Worm (Caenorhabditis elegans) whole organism, young adult: ENCODE data around the gene T28C6.11.

Source experiments
- B0261.1 ChIP-seq: sonication (generic microtip); optimal IDR thresholded peaks from 2 replicates; lab custom pipeline; 2016; ENCODE audit warnings: mild to moderate bottlenecking, missing genetic modification characterization, moderate library complexity, missing compliant biosample characterization
- K11D2.4 ChIP-seq: fragments of 200-800 bp; sonication (Bioruptor generic); IDR thresholded peaks from 2 replicates; pipeline ENCODE4 v1.3.6; 2022; ENCODE audit warnings: missing genetic modification reagents, missing genetic modification characterization, missing compliant biosample characterization
- Y53F4B.3 ChIP-seq: fragments of 200-800 bp; sonication (Bioruptor generic); IDR thresholded peaks from 2 replicates; pipeline ENCODE4 v1.3.6; 2022; ENCODE audit warnings: missing genetic modification reagents, missing genetic modification characterization, missing compliant biosample characterization
- Y53G8AR.9 ChIP-seq: fragments of 200-800 bp; sonication (Bioruptor generic); conservative IDR thresholded peaks from 2 replicates; pipeline ENCODE4 v1.3.6; 2022; ENCODE audit warnings: missing genetic modification reagents, missing genetic modification characterization, missing compliant biosample characterization
- Y95B8A.8 ChIP-seq: fragments of 200-800 bp; sonication (Bioruptor generic); IDR thresholded peaks from 2 replicates; pipeline ENCODE4 v1.3.6; 2022; ENCODE audit warnings: missing genetic modification reagents, missing genetic modification characterization, missing compliant biosample characterization
- ama-1 ChIP-seq, 3 experiments: fragments of 150-350 bp in 1 of 3; sonication (generic microtip) in 2 of 3; optimal IDR thresholded peaks; 2 replicates each; lab custom pipeline; 2014 to 2018; ENCODE audit warnings: missing biosample characterization in 2 of 3, missing genetic modification characterization in 2 of 3, missing genetic modification reagents in 2 of 3
- aptf-3 ChIP-seq: fragments of 200-800 bp; sonication (Bioruptor generic); IDR thresholded peaks from 2 replicates; pipeline ENCODE4 v1.3.6; 2022; ENCODE audit warnings: missing genetic modification characterization, missing compliant biosample characterization
- athp-1 ChIP-seq: sonication (generic microtip); optimal IDR thresholded peaks from 2 replicates; lab custom pipeline; 2017; ENCODE audit warnings: mild to moderate bottlenecking, missing genetic modification characterization, missing compliant biosample characterization
- attf-5 ChIP-seq: fragments of 200-800 bp; sonication (Bioruptor generic); optimal IDR thresholded peaks from 2 replicates; lab custom pipeline; 2018; ENCODE audit warnings: mild to moderate bottlenecking, missing genetic modification characterization, missing compliant biosample characterization
- attf-6 ChIP-seq: fragments of 200-800 bp; sonication (Bioruptor generic); IDR thresholded peaks from 2 replicates; pipeline ENCODE4 v1.3.6; 2022; ENCODE audit warnings: missing genetic modification reagents, missing genetic modification characterization, missing compliant biosample characterization
- bed-1 ChIP-seq: fragments of 200-800 bp; sonication (Bioruptor generic); IDR thresholded peaks from 2 replicates; pipeline ENCODE4 v1.3.6; 2022; ENCODE audit warnings: missing genetic modification reagents, missing genetic modification characterization, missing compliant biosample characterization
- cebp-1 ChIP-seq, 2 experiments: fragments of 200-800 bp in 1 of 2; sonication (Bioruptor generic) in 1 of 2; sonication (generic microtip) in 1 of 2; IDR thresholded peaks in 1 of 2; optimal IDR thresholded peaks in 1 of 2; 2 replicates each; pipeline versions ENCODE4 v1.3.6 to Lab custom; 2017 to 2022; ENCODE audit warnings: missing compliant biosample characterization in 2 of 2, missing genetic modification characterization in 2 of 2, mild to moderate bottlenecking in 1 of 2, missing genetic modification reagents in 1 of 2, moderate library complexity in 1 of 2
- ceh-58 ChIP-seq: fragments of 200-800 bp; sonication (Bioruptor generic); IDR thresholded peaks from 2 replicates; pipeline ENCODE4 v1.3.6; 2022; ENCODE audit warnings: missing genetic modification characterization, missing compliant biosample characterization
- ceh-79 ChIP-seq: sonication (generic microtip); optimal IDR thresholded peaks from 2 replicates; lab custom pipeline; 2017; ENCODE audit warnings: mild to moderate bottlenecking, missing genetic modification characterization, missing compliant biosample characterization
- chd-7 ChIP-seq: sonication (generic microtip); optimal IDR thresholded peaks from 2 replicates; lab custom pipeline; 2016; ENCODE audit warnings: mild to moderate bottlenecking, missing genetic modification characterization, moderate library complexity, missing compliant biosample characterization
- dox-1 ChIP-seq: fragments of 200-800 bp; sonication (Bioruptor generic); IDR thresholded peaks from 2 replicates; pipeline ENCODE4 v1.3.6; 2022; ENCODE audit warnings: missing genetic modification reagents, missing genetic modification characterization, missing compliant biosample characterization
- dpl-1 ChIP-seq: fragments of 150-350 bp; optimal IDR thresholded peaks from 2 replicates; lab custom pipeline; 2014; ENCODE audit warnings: missing biosample characterization, missing genetic modification reagents, missing genetic modification characterization
- egl-18 ChIP-seq: fragments of 200-800 bp; sonication (Bioruptor generic); IDR thresholded peaks from 2 replicates; pipeline ENCODE4 v1.3.6; 2022; ENCODE audit warnings: missing genetic modification reagents, missing genetic modification characterization, missing compliant biosample characterization
- egl-44 ChIP-seq: fragments of 200-800 bp; sonication (Bioruptor generic); IDR thresholded peaks from 2 replicates; pipeline ENCODE4 v1.3.6; 2022; ENCODE audit warnings: missing genetic modification reagents, missing genetic modification characterization, missing compliant biosample characterization
- egrh-3 ChIP-seq: fragments of 200-800 bp; sonication (Bioruptor generic); IDR thresholded peaks from 2 replicates; pipeline ENCODE4 v1.3.6; 2022; ENCODE audit warnings: missing genetic modification reagents, missing genetic modification characterization, missing compliant biosample characterization
- ekl-4 ChIP-seq: fragments of 200-800 bp; sonication (Bioruptor generic); IDR thresholded peaks from 2 replicates; pipeline ENCODE4 v1.3.6; 2022; ENCODE audit warnings: missing genetic modification reagents, missing genetic modification characterization, missing compliant biosample characterization
- gei-17 ChIP-seq: fragments of 200-800 bp; sonication (Bioruptor generic); optimal IDR thresholded peaks from 2 replicates; lab custom pipeline; 2018; ENCODE audit warnings: mild to moderate bottlenecking, missing genetic modification characterization, missing compliant biosample characterization
- hlh-12 ChIP-seq: sonication (generic microtip); optimal IDR thresholded peaks from 2 replicates; lab custom pipeline; 2016; ENCODE audit warnings: missing genetic modification characterization, missing compliant biosample characterization
- hmg-1.2 ChIP-seq: fragments of 200-800 bp; sonication (Bioruptor generic); IDR thresholded peaks from 2 replicates; pipeline ENCODE4 v1.3.6; 2022; ENCODE audit warnings: missing genetic modification reagents, missing genetic modification characterization, missing compliant biosample characterization
- let-607 ChIP-seq, 2 experiments: fragments of 200-800 bp in 1 of 2; sonication (Bioruptor generic) in 1 of 2; sonication (generic microtip) in 1 of 2; optimal IDR thresholded peaks; 2 replicates each; lab custom pipeline; 2016 to 2018; ENCODE audit warnings: mild to moderate bottlenecking in 2 of 2, missing compliant biosample characterization in 2 of 2, missing genetic modification characterization in 2 of 2, moderate library complexity in 2 of 2, missing genotype in 1 of 2
- lin-26 ChIP-seq: fragments of 200-800 bp; sonication (Bioruptor generic); IDR thresholded peaks from 2 replicates; pipeline ENCODE4 v1.3.6; 2022; ENCODE audit warnings: missing genetic modification reagents, missing genetic modification characterization, missing compliant biosample characterization
- lin-35 ChIP-seq, 3 experiments: fragments of 150-350 bp in 2 of 3; sonication (generic microtip) in 1 of 3; optimal IDR thresholded peaks; 2 replicates each; lab custom pipeline; 2014 to 2018; ENCODE audit warnings: missing biosample characterization in 3 of 3, missing genetic modification characterization in 3 of 3, missing genetic modification reagents in 3 of 3
- lir-1 ChIP-seq: fragments of 200-800 bp; sonication (Bioruptor generic); conservative IDR thresholded peaks from 2 replicates; pipeline ENCODE4 v1.3.6; 2022; ENCODE audit warnings: missing genetic modification reagents, missing genetic modification characterization, missing compliant biosample characterization
- madf-8 ChIP-seq: fragments of 200-800 bp; sonication (Bioruptor generic); conservative IDR thresholded peaks from 2 replicates; pipeline ENCODE4 v1.3.6; 2022; ENCODE audit warnings: missing genetic modification reagents, missing genetic modification characterization, missing compliant biosample characterization
- nfya-1 ChIP-seq: sonication (generic microtip); optimal IDR thresholded peaks from 2 replicates; lab custom pipeline; 2017; ENCODE audit warnings: antibody characterized with exemption, missing compliant biosample characterization, missing genetic modification characterization, borderline replicate concordance; ENCODE audit not compliant: insufficient read depth
- nhr-120 ChIP-seq: fragments of 200-800 bp; sonication (Bioruptor generic); IDR thresholded peaks from 2 replicates; pipeline ENCODE4 v1.3.6; 2022; ENCODE audit warnings: missing genetic modification characterization, missing compliant biosample characterization
- nhr-27 ChIP-seq: fragments of 200-800 bp; sonication (Bioruptor generic); optimal IDR thresholded peaks from 2 replicates; lab custom pipeline; 2018; ENCODE audit warnings: mild to moderate bottlenecking, missing genetic modification characterization, moderate library complexity, missing compliant biosample characterization
- nhr-80 ChIP-seq: sonication (generic microtip); optimal IDR thresholded peaks from 2 replicates; lab custom pipeline; 2016; ENCODE audit warnings: missing genetic modification characterization, missing compliant biosample characterization
- nhr-90 ChIP-seq: sonication (generic microtip); optimal IDR thresholded peaks from 2 replicates; lab custom pipeline; 2016; ENCODE audit warnings: missing genotype, mild to moderate bottlenecking, missing genetic modification characterization, missing compliant biosample characterization
- rcor-1 ChIP-seq: fragments of 200-800 bp; sonication (Bioruptor generic); IDR thresholded peaks from 2 replicates; pipeline ENCODE4 v1.3.6; 2022; ENCODE audit warnings: missing genetic modification reagents, missing genetic modification characterization, missing compliant biosample characterization
- somi-1 ChIP-seq: fragments of 200-800 bp; sonication (Bioruptor generic); optimal IDR thresholded peaks from 2 replicates; lab custom pipeline; 2018; ENCODE audit warnings: mild to moderate bottlenecking, missing genetic modification characterization, missing compliant biosample characterization
- tbx-9 ChIP-seq: sonication (generic microtip); optimal IDR thresholded peaks from 2 replicates; lab custom pipeline; 2016; ENCODE audit warnings: borderline replicate concordance, missing genetic modification characterization, inconsistent platforms, missing compliant biosample characterization
- zfh-2 ChIP-seq: fragments of 200-800 bp; sonication (Bioruptor generic); conservative IDR thresholded peaks from 2 replicates; pipeline ENCODE4 v1.3.6; 2022; ENCODE audit warnings: missing genetic modification reagents, missing genetic modification characterization, missing compliant biosample characterization
- ztf-18 ChIP-seq: sonication (generic microtip); optimal IDR thresholded peaks from 2 replicates; lab custom pipeline; 2016; ENCODE audit warnings: missing genotype, mild to moderate bottlenecking, missing genetic modification characterization, missing compliant biosample characterization
- ztf-22 ChIP-seq: fragments of 200-800 bp; sonication (Bioruptor generic); optimal IDR thresholded peaks from 2 replicates; lab custom pipeline; 2018; ENCODE audit warnings: mild to moderate bottlenecking, missing genetic modification characterization, moderate library complexity, missing compliant biosample characterization

T28C6.11 gene

ce11 chrIV:8850807-8851206 lies 10.7 kb upstream of the T28C6.11 start (continued):
- TF ChIP-seq egl-44 (no peak), ceh-58 (GFP tag; lab: Robert Waterston, UW) (no peak), Y53G8AR.9 (no peak), egl-18 (no peak)

- TF ChIP-seq tbx-9 (tag; lab: Kevin White, UChicago) (no peak), rcor-1 (no peak), Y53F4B.3 (GFP tag; lab: Robert Waterston, UW) (no peak), zfh-2 (GFP tag; lab: Robert Waterston, UW) (peak; percentile 83), egrh-3 (peak; percentile 35; the same call in 1 of the 2 replicates)
Observed at ce11 chrIV:8848983-8849382, 8.9 kb upstream of the T28C6.11 start.

- no peak for TF ChIP-seq dpl-1 (GFP tag; lab: Kevin White, UChicago)
- TF ChIP-seq dox-1 (GFP tag; lab: Robert Waterston, UW) = no peak
- no peak for TF ChIP-seq bed-1 (GFP tag; lab: Robert Waterston, UW)
- TF ChIP-seq hlh-12 (tag; lab: Kevin White, UChicago) = no peak
- TF ChIP-seq K11D2.4 (GFP tag; lab: Robert Waterston, UW) = no peak
- TF ChIP-seq ama-1 (optimal IDR thresholded peaks at IDR 0.05; lab: Kevin White, UChicago) = no peak
- no peak for TF ChIP-seq ama-1 (GFP tag; optimal IDR thresholded peaks at IDR 0.05; lab: Kevin White, UChicago)
- no peak for TF ChIP-seq ztf-18
- TF ChIP-seq nfya-1 (tag; lab: Kevin White, UChicago) = no peak
- no peak for TF ChIP-seq B0261.1 (tag; lab: Kevin White, UChicago)
- no peak for TF ChIP-seq madf-8
- no peak for TF ChIP-seq Y95B8A.8
- no peak for TF ChIP-seq cebp-1 (GFP tag; IDR thresholded peaks at IDR 0.05; lab: Robert Waterston, UW)
- TF ChIP-seq cebp-1 (tag; optimal IDR thresholded peaks at IDR 0.05; lab: Kevin White, UChicago) = no peak
- no peak for TF ChIP-seq ceh-58 (GFP tag; lab: Robert Waterston, UW)
- no peak for TF ChIP-seq chd-7
- no peak for TF ChIP-seq tbx-9 (tag; lab: Kevin White, UChicago)
- no peak for TF ChIP-seq lir-1 (GFP tag; lab: Robert Waterston, UW)
- no peak for TF ChIP-seq nhr-90
- TF ChIP-seq, all 124 proteins: peak for 0
Observed at ce11 chrIV:8847918-8848317, 7.9 kb upstream of the T28C6.11 start, which contains the start of gene col-118. col-118 (plus strand) TSS chrIV:8848218.

- TF ChIP-seq nhr-80 (tag; lab: Kevin White, UChicago) (peak; percentile 68), aptf-3 (GFP tag; lab: Robert Waterston, UW) (no peak)
Observed at ce11 chrIV:8845922-8846321, 5.9 kb upstream of the T28C6.11 start.

ce11 chrIV:8844457-8844856 lies 4.4 kb upstream of the T28C6.11 start, which contains the start of gene T11B7.2:
T11B7.2 (minus strand) TSS chrIV:8844557.
- TF ChIP-seq tbx-9 (tag; lab: Kevin White, UChicago) = no peak
- TF ChIP-seq gei-17 = no peak
- TF ChIP-seq, all 124 proteins: peak for 0

- no peak for TF ChIP-seq athp-1 (tag; lab: Kevin White, UChicago)
- no peak for TF ChIP-seq attf-6 (GFP tag; lab: Robert Waterston, UW)
- TF ChIP-seq ekl-4 (GFP tag; lab: Robert Waterston, UW) = no peak
- peak; percentile 43; the same call in 1 of the 2 replicates for TF ChIP-seq hmg-1.2 (GFP tag; lab: Robert Waterston, UW)
- peak; percentile 19 to 45 for TF ChIP-seq let-607 (tag; optimal IDR thresholded peaks at IDR 0.05; lab: Kevin White, UChicago)
- 0 out of 2 replicates have a peak, but pooled peaks have one; percentile 31 for TF ChIP-seq lin-26
- peak; percentile 70 for TF ChIP-seq dox-1 (GFP tag; lab: Robert Waterston, UW)
- TF ChIP-seq lin-35 (GFP tag; optimal IDR thresholded peaks at IDR 0.05; lab: Kevin White, UChicago) = no peak
- TF ChIP-seq somi-1 = no peak
- peak; percentile 92 for TF ChIP-seq nhr-80 (tag; lab: Kevin White, UChicago)
- TF ChIP-seq ceh-79 (tag; lab: Kevin White, UChicago) = no peak
- no peak for TF ChIP-seq ztf-22 (GFP tag; lab: Kevin White, UChicago)
- no peak for TF ChIP-seq nhr-27 (tag; lab: Kevin White, UChicago)
- no peak for TF ChIP-seq nhr-120 (GFP tag; lab: Robert Waterston, UW)
- peak; percentile 71 for TF ChIP-seq attf-5 (GFP tag; lab: Kevin White, UChicago)
Observed at ce11 chrIV:8830591-8830990, 9.5 kb downstream of the T28C6.11 start, which contains the start of gene T28C6.8. T28C6.8 (minus strand) TSS chrIV:8830727.
